Worm (Caenorhabditis elegans): ENCODE results near the gene Y73B6BL.44.

ce11 chrIV:6496103-6496502 is 2.7 kb downstream of the Y73B6BL.44 start:
- TF ChIP-seq mdl-1 (tag; optimal IDR thresholded peaks at IDR 0.05) (no peak), lin-39 (tag; optimal IDR thresholded peaks at IDR 0.05) (no peak), ama-1 (optimal IDR thresholded peaks at IDR 0.05) (no peak), unc-62 (GFP tag; optimal IDR thresholded peaks at IDR 0.05) (no peak)
